Worm (Caenorhabditis elegans): ENCODE results near the gene attf-3.

attf-3 gene

DNA sequence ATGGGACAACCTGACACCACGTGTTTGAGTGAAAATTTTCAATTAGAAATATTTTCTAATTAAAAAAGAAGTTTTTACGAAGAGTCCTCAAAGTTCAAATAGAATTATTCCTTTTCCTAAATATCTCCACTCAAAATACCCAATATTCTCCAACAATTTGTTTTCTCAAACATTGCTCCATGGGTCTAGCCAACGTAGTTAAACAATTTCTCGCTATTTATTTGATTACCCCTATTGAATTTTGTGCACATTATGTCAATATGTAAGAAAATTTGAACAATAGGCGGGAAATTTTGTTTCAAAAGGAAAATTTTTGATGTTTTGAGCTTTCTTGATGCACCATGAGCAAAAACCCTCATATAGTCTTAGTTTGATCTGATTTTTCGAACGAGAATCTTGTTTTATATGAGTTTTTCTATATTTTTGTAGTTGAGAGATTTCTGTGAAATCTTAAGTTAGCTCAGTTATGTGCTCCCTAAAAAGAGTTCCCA, 23.8 kb downstream of the attf-3 start (continued):
- no peak for TF ChIP-seq dmd-4 (tag; optimal IDR thresholded peaks at IDR 0.05)
- no peak for TF ChIP-seq F13H6.1 (tag; optimal IDR thresholded peaks at IDR 0.05)
- TF ChIP-seq nhr-11 (tag; optimal IDR thresholded peaks at IDR 0.05): no peak
- peak; percentile 6 for TF ChIP-seq sma-3 (GFP tag; optimal IDR thresholded peaks at IDR 0.05)
- no peak for TF ChIP-seq snpc-4 (tag; optimal IDR thresholded peaks at IDR 0.05)
- TF ChIP-seq ZK546.5 (tag; optimal IDR thresholded peaks at IDR 0.05): no peak

DNA sequence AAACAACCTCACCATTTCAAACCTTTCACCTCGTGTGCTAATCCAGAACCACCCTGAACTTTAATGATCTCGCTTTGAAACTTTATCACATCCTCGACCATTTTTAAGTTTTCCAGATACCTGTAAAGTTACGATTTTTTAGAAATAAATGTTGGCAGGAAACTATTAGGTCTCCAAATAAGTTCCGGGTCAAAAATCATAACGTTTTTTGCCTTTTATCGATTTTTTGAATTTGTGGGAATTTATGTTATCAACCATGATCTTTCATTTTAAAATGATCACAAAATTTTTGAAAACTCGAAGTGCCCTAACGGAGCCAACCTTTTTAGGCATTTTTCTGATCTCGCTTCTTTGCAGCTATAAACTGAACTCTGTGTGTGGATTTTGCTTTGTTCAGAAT, 25.1 kb downstream of the attf-3 start, which contains the start of gene btb-5:
TSS of gene btb-5 (minus strand) at position 101 of the 400 bp plus-strand sequence.
- no peak for TF ChIP-seq blmp-1 (tag; optimal IDR thresholded peaks at IDR 0.05; ENCODE audit: insufficient read depth)
- TF ChIP-seq ceh-82 (tag; optimal IDR thresholded peaks at IDR 0.05): no peak
- TF ChIP-seq nhr-10 (tag; optimal IDR thresholded peaks at IDR 0.05): no peak
- TF ChIP-seq zag-1 (tag; optimal IDR thresholded peaks at IDR 0.05): no peak

DNA sequence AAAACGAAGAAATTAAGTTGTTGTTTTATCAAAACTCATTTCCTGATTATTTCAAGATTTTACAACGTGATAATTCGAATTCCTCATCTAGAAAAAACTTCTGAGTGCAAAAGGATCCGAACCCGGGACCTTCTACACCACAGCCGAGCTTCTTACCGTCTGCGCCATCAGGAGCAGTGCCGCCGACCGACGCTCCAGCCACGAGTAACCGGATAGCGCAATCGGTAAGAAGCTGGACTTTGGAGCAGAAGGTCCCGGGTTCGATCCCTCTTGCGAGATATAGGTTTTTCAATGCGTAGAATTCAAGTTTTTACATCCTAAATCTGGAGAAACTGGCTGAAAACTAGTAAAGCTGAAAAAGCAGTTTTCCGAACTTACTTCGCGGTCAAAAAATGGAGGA, 32.5 kb downstream of the attf-3 start:
- TF ChIP-seq zag-1 (tag; optimal IDR thresholded peaks at IDR 0.05) (no peak), nhr-12 (tag; optimal IDR thresholded peaks at IDR 0.05) (no peak), blmp-1 (tag; optimal IDR thresholded peaks at IDR 0.05; ENCODE audit: insufficient read depth) (no peak), ama-1 (optimal IDR thresholded peaks at IDR 0.05) (no peak), lin-11 (tag; optimal IDR thresholded peaks at IDR 0.05) (no peak), unc-62 (GFP tag; optimal IDR thresholded peaks at IDR 0.05) (no peak), sma-9 (GFP tag; optimal IDR thresholded peaks at IDR 0.05) (no peak), sma-9 (tag; optimal IDR thresholded peaks at IDR 0.05) (no peak), elt-1 (tag; optimal IDR thresholded peaks at IDR 0.05) (no peak), mdl-1 (tag; optimal IDR thresholded peaks at IDR 0.05) (no peak), nhr-10 (tag; optimal IDR thresholded peaks at IDR 0.05) (no peak), skn-1 (tag; optimal IDR thresholded peaks at IDR 0.05) (no peak), elt-3 (tag; optimal IDR thresholded peaks at IDR 0.05) (no peak), nhr-23 (tag; optimal IDR thresholded peaks at IDR 0.05) (no peak), ceh-82 (tag; optimal IDR thresholded peaks at IDR 0.05) (no peak), unc-39 (tag; optimal IDR thresholded peaks at IDR 0.05) (no peak), egl-27 (tag; optimal IDR thresholded peaks at IDR 0.05) (no peak), snpc-4 (tag; optimal IDR thresholded peaks at IDR 0.05) (no peak), C34F6.9 (tag; optimal IDR thresholded peaks at IDR 0.05) (no peak)

DNA sequence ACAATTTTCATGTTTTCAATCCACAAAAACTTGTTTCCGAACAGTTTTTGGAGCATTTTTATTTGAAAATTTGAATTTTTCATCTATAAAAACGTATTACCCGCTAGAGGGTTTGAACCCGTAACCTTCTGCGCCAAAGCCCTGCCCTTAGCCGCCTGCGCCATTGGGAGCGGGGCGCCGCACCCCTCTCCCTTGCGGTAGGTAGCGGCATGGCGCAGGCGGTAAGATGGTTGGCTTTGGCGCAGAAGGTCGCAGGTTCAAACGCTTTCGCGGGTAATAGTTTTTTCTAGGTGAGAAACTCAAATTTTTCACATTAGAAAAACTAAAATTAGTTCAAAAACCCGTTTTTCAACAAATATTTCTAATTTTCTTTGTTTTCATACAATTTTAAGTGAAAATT, 34.6 kb downstream of the attf-3 start:
- TF ChIP-seq nhr-237 (tag; optimal IDR thresholded peaks at IDR 0.05): no peak
- no peak for TF ChIP-seq unc-55 (GFP tag; optimal IDR thresholded peaks at IDR 0.05)
- TF ChIP-seq F13H6.1 (tag; optimal IDR thresholded peaks at IDR 0.05): no peak
- no peak for TF ChIP-seq snpc-4 (tag; optimal IDR thresholded peaks at IDR 0.05)
- TF ChIP-seq egl-27 (tag; optimal IDR thresholded peaks at IDR 0.05): no peak
- no peak for TF ChIP-seq nhr-77 (tag; optimal IDR thresholded peaks at IDR 0.05)
- TF ChIP-seq mab-5 (tag; optimal IDR thresholded peaks at IDR 0.05): no peak
- TF ChIP-seq lsy-2 (tag; optimal IDR thresholded peaks at IDR 0.05): no peak
- no peak for TF ChIP-seq nhr-6 (tag; optimal IDR thresholded peaks at IDR 0.05)
- TF ChIP-seq nhr-21 (tag; optimal IDR thresholded peaks at IDR 0.05): no peak
- no peak for TF ChIP-seq ZK546.5 (tag; optimal IDR thresholded peaks at IDR 0.05)
- no peak for TF ChIP-seq ceh-82 (tag; optimal IDR thresholded peaks at IDR 0.05)
- TF ChIP-seq sma-3 (GFP tag; optimal IDR thresholded peaks at IDR 0.05): no peak
- no peak for TF ChIP-seq elt-3 (tag; optimal IDR thresholded peaks at IDR 0.05)
- no peak for TF ChIP-seq aly-2 (tag; optimal IDR thresholded peaks at IDR 0.05)
- no peak for TF ChIP-seq sem-4 (tag; optimal IDR thresholded peaks at IDR 0.05)
- no peak for TF ChIP-seq zag-1 (tag; optimal IDR thresholded peaks at IDR 0.05)
- no peak for TF ChIP-seq nhr-11 (tag; optimal IDR thresholded peaks at IDR 0.05)
- TF ChIP-seq lin-11 (tag; optimal IDR thresholded peaks at IDR 0.05): no peak

DNA sequence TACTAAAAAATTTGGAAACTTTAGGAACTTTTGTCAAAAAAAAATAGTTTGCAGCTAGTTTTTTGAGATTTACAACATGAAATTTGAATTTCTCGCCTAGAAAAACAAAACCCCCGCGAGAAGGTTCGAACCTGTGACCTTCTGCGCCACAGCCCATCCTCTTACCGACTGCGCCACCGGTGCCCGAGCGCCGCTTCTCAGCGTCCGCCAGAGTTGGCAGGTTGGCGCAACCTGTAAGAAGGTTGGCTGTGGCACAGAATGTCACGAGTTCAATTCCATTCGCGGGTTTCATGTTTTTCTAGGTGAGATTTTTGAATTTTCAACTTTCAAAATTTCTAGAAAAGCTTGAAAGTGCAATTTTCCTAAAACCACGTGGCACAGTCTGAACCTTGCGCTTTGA, 35.8 kb downstream of the attf-3 start:
- no peak for TF ChIP-seq lsy-2 (tag; optimal IDR thresholded peaks at IDR 0.05)
- TF ChIP-seq gmeb-1 (tag; optimal IDR thresholded peaks at IDR 0.05): no peak
- no peak for TF ChIP-seq unc-39 (tag; optimal IDR thresholded peaks at IDR 0.05)
- TF ChIP-seq sem-4 (tag; optimal IDR thresholded peaks at IDR 0.05): no peak
- no peak for TF ChIP-seq fos-1 (tag; optimal IDR thresholded peaks at IDR 0.05)
- TF ChIP-seq nhr-6 (tag; optimal IDR thresholded peaks at IDR 0.05): no peak
- no peak for TF ChIP-seq ceh-16 (tag; optimal IDR thresholded peaks at IDR 0.05)
- TF ChIP-seq nhr-129 (tag; optimal IDR thresholded peaks at IDR 0.05): no peak
- no peak for TF ChIP-seq ztf-11 (tag; optimal IDR thresholded peaks at IDR 0.05)
- TF ChIP-seq C34F6.9 (tag; optimal IDR thresholded peaks at IDR 0.05): no peak
- no peak for TF ChIP-seq ama-1 (optimal IDR thresholded peaks at IDR 0.05)
- TF ChIP-seq sma-9 (GFP tag; optimal IDR thresholded peaks at IDR 0.05): no peak
- no peak for TF ChIP-seq sma-9 (tag; optimal IDR thresholded peaks at IDR 0.05)
- TF ChIP-seq elt-1 (tag; optimal IDR thresholded peaks at IDR 0.05): no peak
- no peak for TF ChIP-seq mab-5 (tag; optimal IDR thresholded peaks at IDR 0.05)
- no peak for TF ChIP-seq nhr-11 (tag; optimal IDR thresholded peaks at IDR 0.05)
- no peak for TF ChIP-seq nhr-23 (tag; optimal IDR thresholded peaks at IDR 0.05)

All from whole organism, L2 larva.